Worm (Caenorhabditis elegans) whole organism, L3 larva: ENCODE measurements around the gene dyf-11.

Experiments
- R02D3.7 ChIP-seq: fragments of 150-350 bp; optimal IDR thresholded peaks from 2 replicates; lab custom pipeline; 2014; ENCODE audit warnings: missing biosample characterization, missing genetic modification characterization
- ZK546.5 ChIP-seq: sonication (generic microtip); optimal IDR thresholded peaks from 2 replicates; lab custom pipeline; 2017; ENCODE audit warnings: missing biosample characterization, missing genetic modification characterization
- aly-2 ChIP-seq: fragments of 150-350 bp; optimal IDR thresholded peaks from 2 replicates; lab custom pipeline; 2014; ENCODE audit warnings: missing biosample characterization, missing genetic modification characterization
- ama-1 ChIP-seq: fragments of 150-350 bp; optimal IDR thresholded peaks from 2 replicates; lab custom pipeline; 2018
- ceh-16 ChIP-seq: sonication (generic microtip); optimal IDR thresholded peaks from 2 replicates; lab custom pipeline; 2017; ENCODE audit warnings: missing biosample characterization, missing genetic modification characterization
- ceh-28 ChIP-seq: fragments of 150-350 bp; optimal IDR thresholded peaks from 2 replicates; lab custom pipeline; 2014; ENCODE audit warnings: missing biosample characterization, missing genetic modification reagents, missing genetic modification characterization
- ceh-82 ChIP-seq: fragments of 150-350 bp; optimal IDR thresholded peaks from 2 replicates; lab custom pipeline; 2014; ENCODE audit warnings: missing biosample characterization, missing genetic modification characterization
- ceh-9 ChIP-seq: sonication (generic microtip); optimal IDR thresholded peaks from 2 replicates; lab custom pipeline; 2018; ENCODE audit warnings: missing biosample characterization, missing genetic modification characterization
- daf-12 ChIP-seq: fragments of 150-350 bp; optimal IDR thresholded peaks from 2 replicates; lab custom pipeline; 2014; ENCODE audit warnings: missing biosample characterization, missing genetic modification reagents, missing genetic modification characterization
- elt-1 ChIP-seq: fragments of 150-350 bp; optimal IDR thresholded peaks from 2 replicates; lab custom pipeline; 2014; ENCODE audit warnings: missing biosample characterization, missing genetic modification characterization
- elt-2 ChIP-seq: sonication (generic microtip); optimal IDR thresholded peaks from 2 replicates; lab custom pipeline; 2016; ENCODE audit warnings: missing genetic modification reagents, mild to moderate bottlenecking, missing genetic modification characterization, missing compliant biosample characterization
- elt-3 ChIP-seq, 3 experiments: fragments of 150-350 bp in 1 of 3; sonication (generic microtip) in 2 of 3; optimal IDR thresholded peaks; 2 replicates in 2 of 3; 4 replicates in 1 of 3; lab custom pipeline; 2014 to 2017; ENCODE audit warnings: missing biosample characterization in 3 of 3, missing genetic modification characterization in 3 of 3
- fkh-10 ChIP-seq: sonication (generic microtip); optimal IDR thresholded peaks from 2 replicates; lab custom pipeline; 2017; ENCODE audit warnings: missing biosample characterization, missing genetic modification reagents, missing genetic modification characterization
- fkh-2 ChIP-seq: fragments of 150-350 bp; optimal IDR thresholded peaks from 2 replicates; lab custom pipeline; 2014; ENCODE audit warnings: missing biosample characterization, missing genetic modification reagents, missing genetic modification characterization
- hmg-11 ChIP-seq: sonication (generic microtip); optimal IDR thresholded peaks from 2 replicates; lab custom pipeline; 2016; ENCODE audit warnings: missing genetic modification characterization, missing compliant biosample characterization
- jun-1 ChIP-seq: fragments of 150-350 bp; optimal IDR thresholded peaks from 2 replicates; lab custom pipeline; 2014; ENCODE audit warnings: missing biosample characterization, missing genetic modification reagents, missing genetic modification characterization
- lin-15B ChIP-seq: fragments of 150-350 bp; optimal IDR thresholded peaks from 2 replicates; lab custom pipeline; 2014; ENCODE audit warnings: missing biosample characterization, missing genetic modification characterization
- lin-39 ChIP-seq: fragments of 150-350 bp; optimal IDR thresholded peaks from 2 replicates; lab custom pipeline; 2018; ENCODE audit warnings: missing biosample characterization, missing genetic modification reagents, missing genetic modification characterization
- lsy-12 ChIP-seq: sonication (generic microtip); optimal IDR thresholded peaks from 2 replicates; lab custom pipeline; 2016; ENCODE audit warnings: mild to moderate bottlenecking, missing genetic modification characterization, missing compliant biosample characterization
- mdl-1 ChIP-seq: fragments of 150-350 bp; optimal IDR thresholded peaks from 2 replicates; lab custom pipeline; 2014; ENCODE audit warnings: missing biosample characterization, missing genetic modification characterization
- nfya-1 ChIP-seq: sonication (generic microtip); optimal IDR thresholded peaks from 2 replicates; lab custom pipeline; 2017; ENCODE audit warnings: missing genetic modification characterization, mild to moderate bottlenecking, missing compliant biosample characterization, antibody characterized with exemption, moderate library complexity; ENCODE audit not compliant: insufficient read depth
- nhr-12 ChIP-seq: fragments of 150-350 bp; optimal IDR thresholded peaks from 2 replicates; lab custom pipeline; 2014; ENCODE audit warnings: missing biosample characterization, missing genetic modification characterization
- nhr-23 ChIP-seq: fragments of 150-350 bp; optimal IDR thresholded peaks from 2 replicates; lab custom pipeline; 2014; ENCODE audit warnings: missing biosample characterization, missing genetic modification reagents, missing genetic modification characterization
- nhr-237 ChIP-seq: fragments of 150-350 bp; optimal IDR thresholded peaks from 2 replicates; lab custom pipeline; 2014; ENCODE audit warnings: missing biosample characterization, missing genetic modification characterization
- nhr-25 ChIP-seq: sonication (generic microtip); optimal IDR thresholded peaks from 2 replicates; lab custom pipeline; 2017; ENCODE audit warnings: missing biosample characterization, missing genetic modification characterization
- nhr-28 ChIP-seq: fragments of 150-350 bp; optimal IDR thresholded peaks from 2 replicates; lab custom pipeline; 2014; ENCODE audit warnings: missing biosample characterization, missing genetic modification characterization
- nhr-43 ChIP-seq: sonication (generic microtip); optimal IDR thresholded peaks from 2 replicates; lab custom pipeline; 2016; ENCODE audit warnings: mild to moderate bottlenecking, missing genetic modification characterization, missing compliant biosample characterization; ENCODE audit not compliant: poor library complexity, severe bottlenecking
- nhr-67 ChIP-seq: fragments of 150-350 bp; optimal IDR thresholded peaks from 2 replicates; lab custom pipeline; 2014; ENCODE audit warnings: missing biosample characterization, missing genetic modification characterization
- nhr-76 ChIP-seq: fragments of 150-350 bp; sonication (generic microtip); optimal IDR thresholded peaks from 5 replicates; lab custom pipeline; 2014; ENCODE audit warnings: missing biosample characterization, missing genetic modification characterization
- nhr-77 ChIP-seq: fragments of 150-350 bp; optimal IDR thresholded peaks from 2 replicates; lab custom pipeline; 2014; ENCODE audit warnings: missing biosample characterization, missing genetic modification characterization
- pha-4 ChIP-seq: fragments of 150-350 bp; optimal IDR thresholded peaks from 2 replicates; lab custom pipeline; 2014; ENCODE audit warnings: missing biosample characterization, missing genetic modification reagents, missing genetic modification characterization
- pqm-1 ChIP-seq: fragments of 150-350 bp; optimal IDR thresholded peaks from 2 replicates; lab custom pipeline; 2017; ENCODE audit warnings: missing biosample characterization, missing genetic modification characterization, inconsistent platforms
- sea-2 ChIP-seq: fragments of 150-350 bp; sonication (generic microtip); optimal IDR thresholded peaks from 4 replicates; lab custom pipeline; 2014; ENCODE audit warnings: missing biosample characterization, missing genetic modification reagents, missing genetic modification characterization
- skn-1 ChIP-seq: fragments of 150-350 bp; optimal IDR thresholded peaks from 2 replicates; lab custom pipeline; 2014; ENCODE audit warnings: missing biosample characterization, missing genetic modification characterization
- tbx-2 ChIP-seq: sonication (generic microtip); optimal IDR thresholded peaks from 2 replicates; lab custom pipeline; 2016; ENCODE audit warnings: mild to moderate bottlenecking, missing genetic modification characterization, missing compliant biosample characterization
- unc-39 ChIP-seq: sonication (generic microtip); optimal IDR thresholded peaks from 4 replicates; lab custom pipeline; 2017; ENCODE audit warnings: missing biosample characterization, missing genetic modification characterization
- unc-62 ChIP-seq: fragments of 150-350 bp; sonication (generic microtip); optimal IDR thresholded peaks from 4 replicates; lab custom pipeline; 2014; ENCODE audit warnings: missing biosample characterization, missing genetic modification reagents, missing genetic modification characterization
- zag-1 ChIP-seq: fragments of 150-350 bp; optimal IDR thresholded peaks from 2 replicates; lab custom pipeline; 2014; ENCODE audit warnings: missing biosample characterization, missing genetic modification characterization
- ztf-11 ChIP-seq: fragments of 150-350 bp; optimal IDR thresholded peaks from 2 replicates; lab custom pipeline; 2014; ENCODE audit warnings: missing biosample characterization, missing genetic modification characterization
- ztf-4 ChIP-seq: fragments of 150-350 bp; optimal IDR thresholded peaks from 2 replicates; lab custom pipeline; 2014; ENCODE audit warnings: missing biosample characterization, missing genetic modification characterization

Gene dyf-11

DNA sequence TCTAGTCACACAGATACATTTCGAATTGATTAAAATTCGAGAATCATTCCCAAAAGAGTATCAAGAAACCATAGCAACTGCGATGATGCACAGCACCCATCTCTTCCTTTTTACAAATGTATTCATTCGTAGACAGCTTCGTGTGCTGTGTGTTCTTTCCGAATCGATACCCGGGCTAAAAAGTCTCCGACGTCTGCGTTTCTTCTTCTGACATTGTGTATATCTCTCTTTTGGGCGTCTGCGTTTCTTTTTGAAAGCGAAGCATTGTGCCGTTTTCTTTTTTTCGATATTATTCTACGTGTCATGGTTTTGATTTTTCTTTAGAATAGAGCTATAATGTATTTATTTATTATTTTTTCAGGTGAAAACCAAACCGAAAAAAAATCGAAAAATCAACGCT, 24.4 kb downstream of the dyf-11 start, which contains the start of gene attf-5:
attf-5 (plus strand) TSS at position 362 of the 400 bp plus-strand sequence.
- TF ChIP-seq pha-4 (tag; lab: Kevin White, UChicago) (peak; percentile 53), nhr-76 (tag; lab: Kevin White, UChicago) (no peak), nhr-237 (tag; lab: Kevin White, UChicago) (no peak), nhr-23 (tag; lab: Kevin White, UChicago) (peak; percentile 22), hmg-11 (tag; lab: Kevin White, UChicago) (peak; percentile 42), ceh-28 (tag; lab: Kevin White, UChicago) (peak; percentile 78)

DNA sequence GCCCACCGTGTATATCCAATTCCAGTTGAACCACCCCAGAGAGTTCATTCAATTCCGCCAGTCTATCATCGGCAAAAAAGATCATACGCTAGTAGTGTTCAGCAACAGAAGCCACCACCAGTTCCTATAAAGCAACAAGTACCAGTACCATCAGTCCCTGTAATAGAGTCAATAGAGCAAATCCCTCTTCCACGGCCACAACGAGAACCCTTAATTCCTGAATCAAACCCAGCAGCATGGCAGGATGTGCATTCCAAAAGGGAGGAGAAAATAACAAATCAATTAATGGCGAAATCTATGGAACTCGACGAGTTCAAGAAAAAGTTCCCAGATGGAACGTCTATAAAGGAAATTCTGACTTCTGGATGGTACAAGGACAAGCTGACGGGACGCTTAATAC, 26.3 kb downstream of the dyf-11 start:
- no peak for TF ChIP-seq ztf-11 (tag; lab: Kevin White, UChicago)
- TF ChIP-seq nhr-25 (tag; lab: Kevin White, UChicago) = no peak
- no peak for TF ChIP-seq mdl-1
- TF ChIP-seq tbx-2 (tag; lab: Kevin White, UChicago) = no peak
- TF ChIP-seq elt-3 (tag; optimal IDR thresholded peaks at IDR 0.05; lab: Kevin White, UChicago) = no peak
- TF ChIP-seq nhr-237 (tag; lab: Kevin White, UChicago) = no peak
- TF ChIP-seq ztf-4 (tag; lab: Kevin White, UChicago) = no peak
- TF ChIP-seq jun-1 (tag; lab: Kevin White, UChicago) = no peak
- TF ChIP-seq R02D3.7 (tag; lab: Kevin White, UChicago) = no peak
- TF ChIP-seq elt-2 (tag; lab: Kevin White, UChicago) = no peak
- TF ChIP-seq hmg-11 (tag; lab: Kevin White, UChicago) = no peak
- no peak for TF ChIP-seq lsy-12 (tag; lab: Kevin White, UChicago)
- TF ChIP-seq daf-12 (tag; lab: Kevin White, UChicago) = no peak
- no peak for TF ChIP-seq nhr-12 (tag; lab: Kevin White, UChicago)
- TF ChIP-seq nhr-23 (tag; lab: Kevin White, UChicago) = no peak
- TF ChIP-seq nhr-67 = no peak
- TF ChIP-seq lin-39 (tag; lab: Kevin White, UChicago) = no peak

DNA sequence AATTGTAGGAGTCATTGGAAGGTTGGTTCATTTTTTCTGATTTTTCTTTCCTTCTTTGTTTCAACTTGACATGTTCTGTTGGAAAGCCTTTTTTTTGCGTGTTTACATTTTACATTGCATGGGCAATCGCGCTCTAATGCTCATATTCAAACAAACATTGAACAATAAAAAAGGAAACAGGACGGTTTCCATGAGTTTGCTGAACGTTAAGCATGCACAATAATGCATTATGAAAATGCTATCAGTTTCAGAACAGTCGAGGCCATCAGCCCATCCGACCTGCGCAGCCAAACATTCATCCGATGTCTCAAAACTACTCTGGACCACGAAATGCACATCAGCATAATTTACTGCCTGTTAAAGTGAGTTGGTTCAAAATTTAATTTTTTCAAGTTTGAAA, 27.0 kb downstream of the dyf-11 start:
- peak; percentile 30 for TF ChIP-seq pha-4 (tag; lab: Kevin White, UChicago)
- TF ChIP-seq nhr-12 (tag; lab: Kevin White, UChicago) = no peak

DNA sequence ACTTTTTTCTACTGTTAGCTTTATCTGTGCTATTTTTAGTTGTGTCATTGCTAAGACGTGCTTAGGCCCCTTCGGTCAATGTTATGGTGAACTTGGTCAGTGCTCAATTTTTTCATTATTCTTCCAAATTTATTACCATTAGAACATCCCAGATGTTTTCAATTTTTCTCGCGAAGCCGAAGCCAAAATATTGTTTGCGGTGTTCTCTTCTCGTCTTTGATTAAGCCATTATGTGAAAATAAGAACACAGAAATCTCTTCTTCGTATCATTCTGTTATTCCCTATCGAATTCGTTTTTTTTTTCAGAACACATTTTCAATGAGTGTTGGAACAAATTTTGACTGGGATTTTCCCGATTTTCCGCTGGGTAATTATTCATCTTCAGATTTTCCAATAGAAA, 38.9 kb downstream of the dyf-11 start, which contains the start of gene gtr-1:
gtr-1 (plus strand) TSS at position 301 of the 400 bp plus-strand sequence.
- no peak for TF ChIP-seq hmg-11 (tag; lab: Kevin White, UChicago)
- no peak for TF ChIP-seq nhr-77 (tag; lab: Kevin White, UChicago)
- no peak for TF ChIP-seq tbx-2 (tag; lab: Kevin White, UChicago)
- no peak for TF ChIP-seq nhr-28 (tag; lab: Kevin White, UChicago)
- TF ChIP-seq lin-39 (tag; lab: Kevin White, UChicago) = no peak
- TF ChIP-seq zag-1 (tag; lab: Kevin White, UChicago) = no peak
- TF ChIP-seq elt-3 (tag; optimal IDR thresholded peaks at IDR 0.05; lab: Kevin White, UChicago) = no peak
- TF ChIP-seq pha-4 (tag; lab: Kevin White, UChicago) = no peak
- TF ChIP-seq nhr-12 (tag; lab: Kevin White, UChicago) = no peak
- TF ChIP-seq R02D3.7 (tag; lab: Kevin White, UChicago) = no peak
- TF ChIP-seq ama-1 (lab: Kevin White, UChicago) = no peak
- no peak for TF ChIP-seq ceh-16 (tag; lab: Kevin White, UChicago)
- no peak for TF ChIP-seq fkh-10 (GFP tag; lab: Kevin White, UChicago)
- no peak for TF ChIP-seq elt-1
- TF ChIP-seq, all 47 proteins: peak for 0

DNA sequence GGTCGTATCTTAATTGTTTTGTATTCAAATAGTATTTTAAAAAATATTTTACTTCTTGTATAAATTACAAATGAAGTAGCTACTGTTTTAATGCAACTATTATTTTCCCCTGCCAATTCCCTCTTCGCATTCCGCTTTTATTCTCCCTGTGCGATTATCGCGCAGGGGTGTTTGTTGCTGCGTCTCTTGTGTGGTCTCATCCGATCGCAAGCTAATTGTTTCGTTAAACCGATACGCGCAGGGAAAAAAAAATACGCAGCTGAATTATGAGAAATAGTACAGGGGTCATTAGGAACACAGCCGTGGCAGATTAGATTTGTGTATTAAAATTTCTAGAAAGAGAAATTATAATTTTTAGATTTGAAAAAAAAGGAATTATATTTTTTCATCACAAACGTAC, 43.0 kb downstream of the dyf-11 start:
- TF ChIP-seq pha-4 (tag; lab: Kevin White, UChicago) = peak; percentile 97
- TF ChIP-seq ceh-82 (tag; lab: Kevin White, UChicago) = peak; percentile 99
- peak; percentile 23 for TF ChIP-seq nhr-12 (tag; lab: Kevin White, UChicago)
- TF ChIP-seq aly-2 (tag; lab: Kevin White, UChicago) = peak; percentile 95
- peak; percentile 77 for TF ChIP-seq ceh-16 (tag; lab: Kevin White, UChicago)
- peak; percentile 98 for TF ChIP-seq tbx-2 (tag; lab: Kevin White, UChicago)
- TF ChIP-seq unc-39 = peak; percentile 50
- TF ChIP-seq pqm-1 (tag; lab: Kevin White, UChicago) = peak; percentile 89
- TF ChIP-seq nhr-76 (tag; lab: Kevin White, UChicago) = peak; percentile 93
- TF ChIP-seq nfya-1 (tag; lab: Kevin White, UChicago) = peak; percentile 95
- peak; percentile 66 for TF ChIP-seq lin-15B (tag; lab: Kevin White, UChicago)
- TF ChIP-seq skn-1 (tag; lab: Kevin White, UChicago) = peak; percentile 97
- TF ChIP-seq elt-1 = peak; percentile 74
- TF ChIP-seq unc-62 = peak; percentile 91
- TF ChIP-seq nhr-28 (tag; lab: Kevin White, UChicago) = peak; percentile 96
- TF ChIP-seq elt-3 (tag; optimal IDR thresholded peaks at IDR 0.05; lab: Kevin White, UChicago) = peak; percentile 85 to 96 (median 87)
- TF ChIP-seq fkh-2 = peak; percentile 93
- peak; percentile 99 for TF ChIP-seq jun-1 (tag; lab: Kevin White, UChicago)
- no peak for TF ChIP-seq sea-2 (GFP tag; lab: Kevin White, UChicago)
- TF ChIP-seq hmg-11 (tag; lab: Kevin White, UChicago) = peak; percentile 100
- TF ChIP-seq nhr-237 (tag; lab: Kevin White, UChicago) = peak; percentile 70
- TF ChIP-seq ztf-11 (tag; lab: Kevin White, UChicago) = peak; percentile 66
- TF ChIP-seq ZK546.5 = peak; percentile 61
- TF ChIP-seq ceh-9 = peak; percentile 61
- peak; percentile 99 for TF ChIP-seq lin-39 (tag; lab: Kevin White, UChicago)
- TF ChIP-seq fkh-10 (GFP tag; lab: Kevin White, UChicago) = peak; percentile 97
- peak; percentile 56 for TF ChIP-seq ama-1 (lab: Kevin White, UChicago)
- TF ChIP-seq lsy-12 (tag; lab: Kevin White, UChicago) = peak; percentile 96
- peak; percentile 99 for TF ChIP-seq nhr-23 (tag; lab: Kevin White, UChicago)
- peak; percentile 99 for TF ChIP-seq nhr-43 (tag; lab: Kevin White, UChicago)
